Fruit fly (Drosophila melanogaster) whole organism, embryonic: ENCODE results near the gene ScpX.

ENCODE experiments used
- CG10321 ChIP-seq: fragments of 200-800 bp; sonication (Bioruptor generic); IDR thresholded peaks from 2 replicates; pipeline ENCODE4 v1.3.6; 2022; ENCODE audit warnings: missing biosample characterization, missing genetic modification characterization
- CG11085 ChIP-seq: fragments of 200-800 bp; sonication (Bioruptor generic); IDR thresholded peaks from 2 replicates; pipeline ENCODE4 v1.3.6; 2022; ENCODE audit warnings: missing biosample characterization, missing genetic modification characterization
- CG17829 ChIP-seq: fragments of 200-800 bp; optimal IDR thresholded peaks from 2 replicates; lab custom pipeline; 2019; ENCODE audit warnings: missing biosample characterization, mild to moderate bottlenecking, missing genetic modification characterization, moderate library complexity
- CG1832 ChIP-seq: fragments of 200-800 bp; sonication (Bioruptor generic); optimal IDR thresholded peaks from 2 replicates; lab custom pipeline; 2017; ENCODE audit warnings: missing biosample characterization, mild to moderate bottlenecking, missing genetic modification characterization, inconsistent platforms
- CG30431 ChIP-seq: fragments of 200-800 bp; sonication (Bioruptor generic); optimal IDR thresholded peaks from 2 replicates; lab custom pipeline; 2017; ENCODE audit warnings: missing biosample characterization, missing genetic modification characterization
- CG34422 ChIP-seq: fragments of 200-800 bp; sonication (Bioruptor generic); IDR thresholded peaks from 3 replicates; pipeline ENCODE4 v1.3.6; 2022; ENCODE audit warnings: missing biosample characterization, missing genetic modification characterization
- CG6272 ChIP-seq: fragments of 200-800 bp; sonication (Bioruptor generic); IDR thresholded peaks from 2 replicates; pipeline ENCODE4 v1.3.6; 2022; ENCODE audit warnings: missing biosample characterization, missing genetic modification characterization
- CG6813 ChIP-seq: fragments of 200-800 bp; sonication (Bioruptor generic); optimal IDR thresholded peaks from 2 replicates; lab custom pipeline; 2017; ENCODE audit warnings: missing biosample characterization, missing genetic modification characterization, mild to moderate bottlenecking, moderate library complexity, missing genetic modification reagents
- CG7357 ChIP-seq: fragments of 200-800 bp; sonication (Bioruptor generic); IDR thresholded peaks from 3 replicates; pipeline ENCODE4 v1.3.6; 2022; ENCODE audit warnings: missing biosample characterization, missing genetic modification characterization
- Deaf1 ChIP-seq: fragments of 200-800 bp; optimal IDR thresholded peaks from 3 replicates; lab custom pipeline; 2019; ENCODE audit warnings: missing biosample characterization, mild to moderate bottlenecking, missing genetic modification characterization, moderate library complexity
- Jarid2 ChIP-seq: fragments of 200-800 bp; sonication (Bioruptor generic); optimal IDR thresholded peaks from 3 replicates; lab custom pipeline; 2017; ENCODE audit warnings: mild to moderate bottlenecking, missing biosample characterization, missing genetic modification reagents, missing genetic modification characterization
- MBD-R2 ChIP-seq: fragments of 200-800 bp; sonication (Bioruptor generic); IDR thresholded peaks from 2 replicates; pipeline ENCODE4 v1.3.6; 2022; ENCODE audit warnings: missing biosample characterization, missing genetic modification characterization
- Med ChIP-seq: fragments of 200-800 bp; sonication (Bioruptor generic); peaks from one replicate; lab custom pipeline; 2016; ENCODE audit warnings: missing biosample characterization, missing genetic modification characterization, mild to moderate bottlenecking, inconsistent platforms, moderate library complexity
- Nf-YB ChIP-seq: fragments of 200-800 bp; sonication (Bioruptor generic); optimal IDR thresholded peaks from 3 replicates; lab custom pipeline; 2019; ENCODE audit warnings: missing biosample characterization, mild to moderate bottlenecking, missing genetic modification characterization, moderate library complexity
- Nf-YC ChIP-seq: fragments of 200-800 bp; optimal IDR thresholded peaks from 3 replicates; lab custom pipeline; 2019; ENCODE audit warnings: missing biosample characterization, mild to moderate bottlenecking, missing genetic modification characterization, moderate library complexity
- Oaz ChIP-seq: fragments of 200-800 bp; sonication (Bioruptor generic); IDR thresholded peaks from 2 replicates; pipeline ENCODE4 v1.3.6; 2022; ENCODE audit warnings: missing biosample characterization, missing genetic modification characterization
- Optix ChIP-seq: fragments of 200-800 bp; sonication (Bioruptor generic); IDR thresholded peaks from 3 replicates; pipeline ENCODE4 v1.3.6; 2022; ENCODE audit warnings: missing biosample characterization, missing genetic modification characterization
- cg ChIP-seq: fragments of 200-800 bp; sonication (Bioruptor generic); optimal IDR thresholded peaks from 3 replicates; lab custom pipeline; 2019; ENCODE audit warnings: missing biosample characterization, mild to moderate bottlenecking, missing genetic modification characterization, moderate library complexity
- chinmo ChIP-seq: fragments of 200-800 bp; sonication (Bioruptor generic); IDR thresholded peaks from 4 replicates; pipeline ENCODE4 v1.3.6; 2022; ENCODE audit warnings: missing biosample characterization, missing genetic modification characterization; ENCODE audit not compliant: partially characterized antibody
- crol ChIP-seq: fragments of 200-800 bp; sonication (Bioruptor generic); IDR thresholded peaks from 2 replicates; pipeline ENCODE4 v1.3.6; 2022; ENCODE audit warnings: missing biosample characterization, missing genetic modification characterization
- crp ChIP-seq, 2 experiments: fragments of 200-800 bp; sonication (Bioruptor generic); optimal IDR thresholded peaks; 2 replicates in 1 of 2; 3 replicates in 1 of 2; lab custom pipeline; 2017; ENCODE audit warnings: missing biosample characterization in 2 of 2, missing genetic modification characterization in 2 of 2, mild to moderate bottlenecking in 1 of 2, moderate library complexity in 1 of 2
- gfzf ChIP-seq: fragments of 200-800 bp; sonication (Bioruptor generic); optimal IDR thresholded peaks from 2 replicates; lab custom pipeline; 2016; ENCODE audit warnings: missing biosample characterization, mild to moderate bottlenecking, missing genetic modification characterization, moderate library complexity
- hkb ChIP-seq, 2 experiments: fragments of 200-800 bp in 1 of 2; fragments of >200 bp in 1 of 2; sonication (Bioruptor generic) in 1 of 2; IDR thresholded peaks in 1 of 2; optimal IDR thresholded peaks in 1 of 2; 2 replicates each; pipeline versions ENCODE4 v1.3.6 to Lab custom; 2017 to 2022; ENCODE audit warnings: missing biosample characterization in 1 of 2, missing genetic modification characterization in 1 of 2
- jigr1 ChIP-seq: fragments of 200-800 bp; sonication (Bioruptor generic); IDR thresholded peaks from 3 replicates; pipeline ENCODE4 v1.3.6; 2022; ENCODE audit warnings: missing biosample characterization, missing genetic modification characterization
- pnt ChIP-seq: fragments of 200-800 bp; sonication (Bioruptor generic); optimal IDR thresholded peaks from 3 replicates; lab custom pipeline; 2016; ENCODE audit warnings: missing biosample characterization, missing genetic modification characterization
- pros ChIP-seq: fragments of 200-800 bp; sonication (Bioruptor generic); optimal IDR thresholded peaks from 3 replicates; lab custom pipeline; 2019; ENCODE audit warnings: missing biosample characterization, mild to moderate bottlenecking, missing genetic modification characterization, moderate library complexity
- seq ChIP-seq: fragments of 200-800 bp; sonication (Bioruptor generic); IDR thresholded peaks from 2 replicates; pipeline ENCODE4 v1.3.6; 2022; ENCODE audit warnings: missing biosample characterization, missing genetic modification characterization
- sug ChIP-seq: fragments of 200-800 bp; optimal IDR thresholded peaks from 2 replicates; lab custom pipeline; 2019; ENCODE audit warnings: missing biosample characterization, mild to moderate bottlenecking, missing genetic modification characterization, moderate library complexity

Gene ScpX

dm6 chr2L:18881014-18881660 is 50.1 kb downstream of the ScpX start, which contains the start of gene tup (continued):
- TF ChIP-seq crol (GFP tag; lab: Robert Waterston, UW): peak; percentile 100
- TF ChIP-seq, all 482 proteins: peak for 116

- TF ChIP-seq sug (tag; lab: Kevin White, UChicago) (no peak), pros (peak; percentile 27), CG11085 (GFP tag; lab: Robert Waterston, UW) (no peak), Jarid2 (GFP tag; lab: Kevin White, UChicago) (peak; percentile 39), crp (GFP tag; optimal IDR thresholded peaks at IDR 0.05; lab: Kevin White, UChicago) (peak in 1 of 2 experiments; percentile 68), CG34422 (GFP tag; lab: Robert Waterston, UW) (0 out of 3 replicates have a peak, but pooled peaks have one; percentile 14), Deaf1 (peak; percentile 4), CG7357 (no peak), CG1832 (GFP tag; lab: Kevin White, UChicago) (peak; percentile 47), crol (GFP tag; lab: Robert Waterston, UW) (peak; percentile 45; the same call in 1 of the 2 replicates), Optix (no peak), CG30431 (GFP tag; lab: Kevin White, UChicago) (no peak), Oaz (no peak), CG6272 (GFP tag; lab: Robert Waterston, UW) (0 out of 2 replicates have a peak, but pooled peaks have one; percentile 8), Med (GFP tag; lab: Kevin White, UChicago) (peak; percentile 44), Nf-YB (GFP tag; lab: Kevin White, UChicago) (peak; percentile 65), MBD-R2 (GFP tag; lab: Robert Waterston, UW) (no peak), CG17829 (tag; lab: Kevin White, UChicago) (no peak), cg (GFP tag; lab: Kevin White, UChicago) (peak; percentile 71), seq (peak; percentile 78), pnt (no peak), CG10321 (GFP tag; lab: Robert Waterston, UW) (peak; percentile 60), jigr1 (GFP tag; lab: Robert Waterston, UW) (no peak), gfzf (no peak), CG6813 (GFP tag; lab: Kevin White, UChicago) (no peak), chinmo (GFP tag; lab: Robert Waterston, UW) (peak; percentile 41; the same call in 1 of the 4 replicates), hkb (optimal IDR thresholded peaks at IDR 0.05; lab: Kevin White, UChicago) (no peak), hkb (GFP tag; IDR thresholded peaks at IDR 0.05; lab: Robert Waterston, UW) (no peak), Nf-YC (tag; lab: Kevin White, UChicago) (peak; percentile 84)
These were observed 51.7 kb downstream of the ScpX start for dm6 chr2L:18882734-18883133.
